Fruit fly (Drosophila melanogaster) Kc167 (cell line): Measurements from ENCODE around the gene CG11695.
"Not testable (repeated sequence)": the region's sequence is repeated elsewhere in the genome, so short reads cannot be mapped to it uniquely, and the experiment has no call there.

ENCODE experiments used
- Myc ChIP-seq: fragments of >200 bp; optimal IDR thresholded peaks from 2 replicates; lab custom pipeline; 2017; ENCODE audit warnings: missing external identifiers
- Sin3A ChIP-seq: fragments of >200 bp; optimal IDR thresholded peaks from 2 replicates; lab custom pipeline; 2018; ENCODE audit warnings: missing external identifiers
- h ChIP-seq: fragments of >200 bp; optimal IDR thresholded peaks from 3 replicates; lab custom pipeline; 2018; ENCODE audit warnings: missing external identifiers
- insv ChIP-seq: fragments of >200 bp; optimal IDR thresholded peaks from 3 replicates; lab custom pipeline; 2018; ENCODE audit warnings: missing external identifiers
- psq ChIP-seq: fragments of >200 bp; optimal IDR thresholded peaks from 2 replicates; lab custom pipeline; 2017; ENCODE audit warnings: missing external identifiers
- ttk ChIP-seq: sonication (Bioruptor generic); optimal IDR thresholded peaks from 2 replicates; lab custom pipeline; 2017; ENCODE audit warnings: missing external identifiers

Gene CG11695

dm6 chrX:11599589-11599988, 22.9 kb downstream of the CG11695 start, which contains the start of gene rho-4:
rho-4 (plus strand) TSS chrX:11599838.
- not testable (repeated sequence) for TF ChIP-seq psq, Sin3A, ttk (lab: Kevin White, UChicago)

DNA sequence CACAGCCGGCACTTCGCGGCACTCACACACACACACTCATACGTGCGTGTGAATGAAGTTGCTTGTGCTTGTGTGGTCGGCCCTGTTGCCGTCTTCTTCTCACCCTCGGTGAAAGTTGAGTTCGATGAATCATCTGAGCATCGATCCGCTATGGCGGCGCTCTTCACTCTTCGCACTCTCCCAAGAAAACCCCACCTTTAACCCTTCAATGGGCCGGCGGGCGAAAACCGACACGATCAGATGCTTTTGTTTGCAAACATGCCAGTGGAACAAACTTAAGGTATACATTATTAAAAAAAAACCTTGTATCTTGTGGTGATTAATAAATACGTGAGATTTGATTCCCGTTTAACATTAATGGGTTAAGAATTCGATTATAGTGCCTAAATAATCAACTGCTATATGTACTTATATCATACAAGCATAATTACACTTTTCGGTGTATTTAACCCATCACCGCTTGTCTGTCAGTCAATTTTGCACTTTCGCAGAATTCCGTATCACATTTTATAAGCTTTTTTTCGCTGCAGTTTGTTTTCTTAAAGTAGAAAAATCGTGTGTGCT, 24.2 kb downstream of the CG11695 start:
- TF ChIP-seq psq (lab: Kevin White, UChicago): no peak
- TF ChIP-seq Myc (lab: Kevin White, UChicago): no peak
- no peak for TF ChIP-seq insv (lab: Kevin White, UChicago)
- no peak for TF ChIP-seq ttk (lab: Kevin White, UChicago)
- no peak for TF ChIP-seq h (lab: Kevin White, UChicago)
- no peak for TF ChIP-seq Sin3A (lab: Kevin White, UChicago)

dm6 chrX:11601408-11601807, 24.7 kb downstream of the CG11695 start:
- TF ChIP-seq h (lab: Kevin White, UChicago): no peak
- no peak for TF ChIP-seq Myc (lab: Kevin White, UChicago)
- no peak for TF ChIP-seq insv (lab: Kevin White, UChicago)
- no peak for TF ChIP-seq psq (lab: Kevin White, UChicago)
- no peak for TF ChIP-seq Sin3A (lab: Kevin White, UChicago)
- TF ChIP-seq ttk (lab: Kevin White, UChicago): no peak

- TF ChIP-seq insv (lab: Kevin White, UChicago) (no peak), psq (lab: Kevin White, UChicago) (no peak), Sin3A (lab: Kevin White, UChicago) (no peak), h (lab: Kevin White, UChicago) (no peak), ttk (lab: Kevin White, UChicago) (no peak), Myc (lab: Kevin White, UChicago) (no peak)
Measured at dm6 chrX:11604094-11604493, 27.4 kb downstream of the CG11695 start, which contains the start of gene CG2533. CG2533 (minus strand) TSS chrX:11604194.

DNA sequence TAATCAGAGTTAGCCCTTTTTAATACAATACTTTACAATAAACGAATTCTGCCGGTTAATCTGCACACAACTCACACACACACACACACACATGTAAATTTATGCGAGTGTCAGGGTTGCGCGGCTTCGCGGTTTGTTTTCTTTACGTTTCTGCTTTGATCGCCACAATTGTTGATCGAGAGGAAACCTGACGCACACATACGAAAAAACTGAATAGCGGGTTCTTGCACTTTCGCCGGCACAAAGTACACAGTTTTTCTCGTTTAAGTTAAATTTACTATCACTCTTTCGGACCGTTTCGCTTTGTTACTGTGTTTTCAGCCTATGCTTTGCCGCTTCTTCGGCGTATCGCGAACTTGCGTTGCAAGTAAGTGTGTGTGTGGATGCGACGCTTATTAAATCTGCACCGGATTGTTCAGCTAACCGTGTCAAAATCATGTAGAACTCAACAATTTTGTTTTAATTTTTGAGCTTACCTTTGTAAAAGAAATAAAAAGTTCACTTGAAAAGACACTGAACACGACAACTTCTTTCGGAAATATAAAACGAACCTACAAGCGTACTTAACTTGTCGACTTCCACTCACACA, 34.5 kb downstream of the CG11695 start:
- TF ChIP-seq psq (lab: Kevin White, UChicago): no peak
- no peak for TF ChIP-seq Myc (lab: Kevin White, UChicago)
- TF ChIP-seq insv (lab: Kevin White, UChicago): no peak
- TF ChIP-seq h (lab: Kevin White, UChicago): no peak
- no peak for TF ChIP-seq Sin3A (lab: Kevin White, UChicago)
- TF ChIP-seq ttk (lab: Kevin White, UChicago): no peak

DNA sequence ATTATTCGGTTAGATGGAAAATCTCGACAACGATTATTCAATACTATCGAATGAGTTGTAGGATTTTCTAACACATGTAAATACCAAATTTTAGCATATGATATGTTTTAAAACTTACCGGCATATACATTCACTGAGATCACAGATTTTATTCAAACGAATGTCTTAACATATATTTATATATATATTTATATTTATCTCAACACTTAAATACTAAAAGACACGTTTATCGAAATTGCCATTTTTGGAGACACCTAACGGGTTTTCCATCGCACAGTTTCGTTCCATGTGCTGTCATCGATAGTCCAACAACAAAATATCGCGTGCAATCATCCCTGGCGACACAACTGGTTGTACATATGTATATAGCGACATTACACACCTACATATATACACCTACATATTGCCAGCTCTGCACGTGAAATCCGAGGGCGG, 35.0 kb downstream of the CG11695 start, which contains the start of the genes CG2247 and CG1703:
CG2247 (minus strand) TSS at position 8 of the 435 bp plus-strand sequence.
CG1703 (plus strand) TSS at position 283 of the 435 bp plus-strand sequence.
- TF ChIP-seq Sin3A (lab: Kevin White, UChicago) (no peak), psq (lab: Kevin White, UChicago) (no peak), Myc (lab: Kevin White, UChicago) (no peak), h (lab: Kevin White, UChicago) (no peak), insv (lab: Kevin White, UChicago) (no peak)

dm6 chrX:11615652-11616495, 39.2 kb downstream of the CG11695 start, which contains the start of the genes RPA3 and Met:
RPA3 (minus strand) TSS chrX:11615840.
Met (plus strand) TSS chrX:11616124.
- TF ChIP-seq ttk (lab: Kevin White, UChicago) (no peak), psq (lab: Kevin White, UChicago) (no peak), Sin3A (lab: Kevin White, UChicago) (no peak), insv (lab: Kevin White, UChicago) (no peak)

DNA sequence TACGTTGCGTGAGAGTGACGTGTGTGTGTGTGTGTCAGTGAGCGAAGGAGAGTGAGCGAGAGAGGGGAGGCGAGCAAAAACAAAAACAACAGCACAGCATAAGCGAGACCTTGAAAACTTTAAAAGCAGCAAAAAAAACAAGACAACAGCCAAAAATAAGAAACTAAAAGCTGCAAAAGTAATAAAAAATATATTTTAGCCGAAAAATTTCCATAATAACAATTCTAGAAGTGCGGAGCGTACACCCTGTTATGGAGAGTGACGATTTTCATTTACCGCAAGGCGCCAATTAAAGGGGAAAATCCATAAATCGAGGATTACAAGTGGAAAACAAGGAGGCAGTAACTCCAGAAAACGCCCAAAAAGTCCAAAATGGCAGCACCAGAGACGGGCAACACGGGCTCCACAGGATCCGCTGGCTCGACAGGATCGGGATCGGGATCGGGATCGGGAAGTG, 39.8 kb downstream of the CG11695 start:
- TF ChIP-seq Myc (lab: Kevin White, UChicago) (no peak), h (lab: Kevin White, UChicago) (no peak), Sin3A (lab: Kevin White, UChicago) (no peak), psq (lab: Kevin White, UChicago) (no peak), insv (lab: Kevin White, UChicago) (no peak), ttk (lab: Kevin White, UChicago) (no peak)

dm6 chrX:11619617-11620016, 42.9 kb downstream of the CG11695 start:
- TF ChIP-seq Myc (lab: Kevin White, UChicago): no peak
- TF ChIP-seq Sin3A (lab: Kevin White, UChicago): no peak
- no peak for TF ChIP-seq h (lab: Kevin White, UChicago)
- TF ChIP-seq ttk (lab: Kevin White, UChicago): no peak
- TF ChIP-seq psq (lab: Kevin White, UChicago): no peak
- TF ChIP-seq insv (lab: Kevin White, UChicago): no peak

DNA sequence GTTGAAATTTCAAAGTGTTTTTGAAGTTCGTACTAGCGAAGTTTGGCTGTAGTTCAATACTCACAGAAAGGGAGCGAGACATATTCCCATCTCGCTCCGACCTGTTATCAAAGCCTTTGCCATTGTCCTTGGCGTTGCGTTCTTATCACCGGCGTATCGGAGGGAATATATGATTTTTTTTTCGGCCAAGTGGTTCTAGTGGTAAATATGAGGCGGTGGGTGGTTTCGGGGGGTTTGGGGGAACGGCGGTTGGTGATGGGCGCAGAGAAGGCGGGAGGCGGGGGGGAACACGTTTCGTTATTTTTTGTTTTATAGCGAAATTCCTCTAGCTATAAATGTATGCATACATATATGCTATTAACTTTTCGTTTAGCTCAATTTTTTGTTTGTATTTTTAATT, 43.8 kb downstream of the CG11695 start:
- no peak for TF ChIP-seq Myc (lab: Kevin White, UChicago)
- TF ChIP-seq Sin3A (lab: Kevin White, UChicago): no peak
- TF ChIP-seq psq (lab: Kevin White, UChicago): no peak
- no peak for TF ChIP-seq ttk (lab: Kevin White, UChicago)
- TF ChIP-seq h (lab: Kevin White, UChicago): no peak
- no peak for TF ChIP-seq insv (lab: Kevin White, UChicago)
